Worm (Caenorhabditis elegans) whole organism, L4 larva: ENCODE measurements around the gene D1022.5.
"Not testable (repeated sequence)": the region's sequence is repeated elsewhere in the genome, so short reads cannot be mapped to it uniquely, and the experiment has no call there.

Source experiments
- ama-1 ChIP-seq: fragments of 150-350 bp; optimal IDR thresholded peaks from 2 replicates; lab custom pipeline; 2014; ENCODE audit warnings: inconsistent platforms, mixed read lengths
- ceh-20 ChIP-seq: fragments of 200-800 bp; sonication (Bioruptor generic); IDR thresholded peaks from 2 replicates; pipeline ENCODE4 v1.3.6; 2022; ENCODE audit warnings: missing genetic modification reagents, missing genetic modification characterization, missing compliant biosample characterization
- ceh-28 ChIP-seq: fragments of 150-350 bp; optimal IDR thresholded peaks from 2 replicates; lab custom pipeline; 2014; ENCODE audit warnings: missing biosample characterization, missing genetic modification reagents, missing genetic modification characterization
- daf-16 ChIP-seq, 3 experiments: sonication (generic microtip); optimal IDR thresholded peaks; 2 replicates each; lab custom pipeline; 2016 to 2017; ENCODE audit warnings: missing genetic modification characterization in 3 of 3, missing genetic modification reagents in 3 of 3, mild to moderate bottlenecking in 2 of 3, missing compliant biosample characterization in 2 of 3, missing biosample characterization in 1 of 3, moderate library complexity in 1 of 3
- egl-27 ChIP-seq: sonication (generic microtip); optimal IDR thresholded peaks from 3 replicates; lab custom pipeline; 2017; ENCODE audit warnings: missing biosample characterization, missing genetic modification reagents, missing genetic modification characterization
- mep-1 ChIP-seq: fragments of 150-350 bp; sonication (generic microtip); optimal IDR thresholded peaks from 3 replicates; lab custom pipeline; 2014; ENCODE audit warnings: missing biosample characterization, missing genetic modification characterization
- nhr-6 ChIP-seq: fragments of 150-350 bp; optimal IDR thresholded peaks from 2 replicates; lab custom pipeline; 2014; ENCODE audit warnings: missing biosample characterization, missing genetic modification characterization
- skn-1 ChIP-seq: fragments of 150-350 bp; optimal IDR thresholded peaks from 2 replicates; lab custom pipeline; 2014; ENCODE audit warnings: missing biosample characterization, missing genetic modification characterization
- snpc-4 ChIP-seq: fragments of 150-350 bp; optimal IDR thresholded peaks from 2 replicates; lab custom pipeline; 2014; ENCODE audit warnings: missing biosample characterization, missing genetic modification characterization
- ztf-11 ChIP-seq: fragments of 150-350 bp; optimal IDR thresholded peaks from 2 replicates; lab custom pipeline; 2014; ENCODE audit warnings: missing biosample characterization, missing genetic modification characterization

DNA sequence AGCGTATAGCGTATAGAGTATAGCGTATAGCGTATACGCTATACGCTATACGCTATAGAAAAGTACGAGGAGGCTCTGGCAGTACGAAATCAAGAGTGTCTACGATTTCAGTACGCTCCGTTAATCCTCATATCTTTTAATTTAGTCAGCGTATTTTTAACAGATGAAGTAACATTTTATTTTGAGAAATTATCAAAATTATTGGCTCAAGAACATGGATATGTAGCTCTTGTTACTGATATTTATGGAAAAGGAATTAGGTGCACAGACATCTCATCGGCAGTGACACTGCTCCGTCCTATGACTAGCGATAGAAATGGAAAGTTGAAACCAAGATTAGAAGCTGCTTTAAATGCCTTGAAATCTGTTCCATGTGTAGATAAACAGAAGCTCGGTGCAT, 23.6 kb downstream of the D1022.5 start, which contains the start of gene K02A2.1:
- TF ChIP-seq egl-27; nhr-6 (tag; lab: Kevin White, UChicago); skn-1 (tag; lab: Kevin White, UChicago); ama-1 (lab: Kevin White, UChicago); snpc-4; daf-16 (GFP tag; optimal IDR thresholded peaks at IDR 0.05; lab: Kevin White, UChicago); daf-16 (tag; optimal IDR thresholded peaks at IDR 0.05; lab: Kevin White, UChicago); ceh-20 (GFP tag; lab: Robert Waterston, UW); ceh-28 (tag; lab: Kevin White, UChicago); mep-1 (tag; lab: Kevin White, UChicago); ztf-11 (tag; lab: Kevin White, UChicago): not testable (repeated sequence)
